Fruit fly (Drosophila melanogaster) whole organism, embryonic: ENCODE results near the gene CG32700.

ENCODE experiments used
- Asciz ChIP-seq: fragments of 200-800 bp; sonication (Bioruptor generic); optimal IDR thresholded peaks from 2 replicates; lab custom pipeline; 2017; ENCODE audit warnings: missing biosample characterization, mild to moderate bottlenecking, missing genetic modification characterization, missing genetic modification reagents
- Bgb ChIP-seq: fragments of 200-800 bp; sonication (Bioruptor generic); IDR thresholded peaks from 2 replicates; pipeline ENCODE4 v1.3.6; 2022; ENCODE audit warnings: missing biosample characterization, missing genetic modification characterization; ENCODE audit not compliant: partially characterized antibody
- C15 ChIP-seq: fragments of 200-800 bp; sonication (Bioruptor generic); IDR thresholded peaks from 3 replicates; pipeline ENCODE4 v1.3.6; 2022; ENCODE audit warnings: missing biosample characterization, missing genetic modification characterization
- CG10321 ChIP-seq: fragments of 200-800 bp; sonication (Bioruptor generic); IDR thresholded peaks from 2 replicates; pipeline ENCODE4 v1.3.6; 2022; ENCODE audit warnings: missing biosample characterization, missing genetic modification characterization
- CG12155 ChIP-seq: fragments of 200-800 bp; sonication (Bioruptor generic); optimal IDR thresholded peaks from 3 replicates; lab custom pipeline; 2016; ENCODE audit warnings: missing biosample characterization, missing genetic modification characterization
- CG13775 ChIP-seq: fragments of 200-800 bp; sonication (Bioruptor generic); optimal IDR thresholded peaks from 3 replicates; lab custom pipeline; 2017; ENCODE audit warnings: missing biosample characterization, mild to moderate bottlenecking, missing genetic modification characterization
- CG17385 ChIP-seq: fragments of 200-800 bp; sonication (Bioruptor generic); optimal IDR thresholded peaks from 3 replicates; lab custom pipeline; 2018; ENCODE audit warnings: missing biosample characterization, mild to moderate bottlenecking, missing genetic modification characterization
- CG18011 ChIP-seq: fragments of 200-800 bp; sonication (Bioruptor generic); optimal IDR thresholded peaks from 2 replicates; lab custom pipeline; 2017; ENCODE audit warnings: missing biosample characterization, missing genetic modification characterization, mild to moderate bottlenecking, moderate library complexity, missing genotype
- CG1832 ChIP-seq: fragments of 200-800 bp; sonication (Bioruptor generic); optimal IDR thresholded peaks from 2 replicates; lab custom pipeline; 2017; ENCODE audit warnings: missing biosample characterization, mild to moderate bottlenecking, missing genetic modification characterization, inconsistent platforms
- CG18599 ChIP-seq: fragments of 200-800 bp; sonication (Bioruptor generic); optimal IDR thresholded peaks from 3 replicates; lab custom pipeline; 2017; ENCODE audit warnings: missing biosample characterization, missing genetic modification characterization, mild to moderate bottlenecking, moderate library complexity, missing genetic modification reagents
- CG18619 ChIP-seq: fragments of 200-800 bp; sonication (Bioruptor generic); optimal IDR thresholded peaks from 3 replicates; lab custom pipeline; 2017; ENCODE audit warnings: missing biosample characterization, mild to moderate bottlenecking, missing genetic modification characterization
- CG32767 ChIP-seq: fragments of 200-800 bp; sonication (Bioruptor generic); IDR thresholded peaks from 2 replicates; pipeline ENCODE4 v1.3.6; 2022; ENCODE audit warnings: missing biosample characterization, missing genetic modification characterization
- CG4282 ChIP-seq: fragments of 200-800 bp; sonication (Bioruptor generic); optimal IDR thresholded peaks from 2 replicates; lab custom pipeline; 2016; ENCODE audit warnings: missing biosample characterization, missing genetic modification characterization
- CG5245 ChIP-seq: fragments of 200-800 bp; sonication (Bioruptor generic); optimal IDR thresholded peaks from 3 replicates; lab custom pipeline; 2016; ENCODE audit warnings: missing biosample characterization, missing genetic modification characterization
- CG8478 ChIP-seq: fragments of >200 bp; optimal IDR thresholded peaks from 2 replicates; lab custom pipeline; 2018
- CG8924 ChIP-seq: fragments of 200-800 bp; optimal IDR thresholded peaks from 3 replicates; lab custom pipeline; 2019; ENCODE audit warnings: missing biosample characterization, mild to moderate bottlenecking, missing genetic modification characterization, moderate library complexity
- CoRest ChIP-seq: fragments of 200-800 bp; sonication (Bioruptor generic); optimal IDR thresholded peaks from 3 replicates; lab custom pipeline; 2018; ENCODE audit warnings: missing biosample characterization, mild to moderate bottlenecking, missing genetic modification characterization, moderate library complexity
- Doc3 ChIP-seq: fragments of 200-800 bp; sonication (Bioruptor generic); IDR thresholded peaks from 3 replicates; pipeline ENCODE4 v1.3.6; 2022; ENCODE audit warnings: missing biosample characterization, missing genetic modification characterization; ENCODE audit not compliant: partially characterized antibody
- Dref ChIP-seq: fragments of 200-800 bp; sonication (Bioruptor generic); IDR thresholded peaks from 2 replicates; pipeline ENCODE4 v1.3.6; 2022; ENCODE audit warnings: missing biosample characterization, missing genetic modification characterization
- Fer3 ChIP-seq: fragments of 200-800 bp; sonication (Bioruptor generic); optimal IDR thresholded peaks from 2 replicates; lab custom pipeline; 2018; ENCODE audit warnings: missing biosample characterization, mild to moderate bottlenecking, missing genetic modification characterization, moderate library complexity
- Hey ChIP-seq: fragments of 200-800 bp; sonication (Bioruptor generic); optimal IDR thresholded peaks from 3 replicates; lab custom pipeline; 2018; ENCODE audit warnings: missing biosample characterization, mild to moderate bottlenecking, missing genetic modification characterization
- Hr3 ChIP-seq: fragments of 200-800 bp; sonication (Bioruptor generic); optimal IDR thresholded peaks from 3 replicates; lab custom pipeline; 2016; ENCODE audit warnings: missing biosample characterization, missing genetic modification characterization
- MESR4 ChIP-seq: fragments of 200-800 bp; sonication (Bioruptor generic); optimal IDR thresholded peaks from 2 replicates; lab custom pipeline; 2018; ENCODE audit warnings: missing biosample characterization, mild to moderate bottlenecking, missing genetic modification characterization, moderate library complexity
- Mad ChIP-seq: fragments of 200-800 bp; sonication (Bioruptor generic); optimal IDR thresholded peaks from 2 replicates; lab custom pipeline; 2016; ENCODE audit warnings: missing biosample characterization, missing genetic modification characterization
- Med ChIP-seq: fragments of 200-800 bp; sonication (Bioruptor generic); peaks from one replicate; lab custom pipeline; 2016; ENCODE audit warnings: missing biosample characterization, missing genetic modification characterization, mild to moderate bottlenecking, inconsistent platforms, moderate library complexity
- Nf-YC ChIP-seq: fragments of 200-800 bp; optimal IDR thresholded peaks from 3 replicates; lab custom pipeline; 2019; ENCODE audit warnings: missing biosample characterization, mild to moderate bottlenecking, missing genetic modification characterization, moderate library complexity
- Oli ChIP-seq: fragments of 200-800 bp; sonication (Bioruptor generic); optimal IDR thresholded peaks from 2 replicates; lab custom pipeline; 2018; ENCODE audit warnings: missing biosample characterization, mild to moderate bottlenecking, missing genetic modification characterization, moderate library complexity
- Poxn ChIP-seq: fragments of 200-800 bp; sonication (Bioruptor generic); IDR thresholded peaks from 2 replicates; pipeline ENCODE4 v1.3.6; 2022; ENCODE audit warnings: missing biosample characterization, missing genetic modification characterization
- Ravus ChIP-seq: fragments of 200-800 bp; sonication (Bioruptor generic); IDR thresholded peaks from 2 replicates; pipeline ENCODE4 v1.3.6; 2022; ENCODE audit warnings: missing biosample characterization, missing genetic modification characterization
- Scr ChIP-seq: fragments of 200-800 bp; sonication (Bioruptor generic); IDR thresholded peaks from 2 replicates; pipeline ENCODE4 v1.3.6; 2022; ENCODE audit warnings: missing biosample characterization, missing genetic modification characterization; ENCODE audit not compliant: partially characterized antibody
- Sin3A ChIP-seq: fragments of >200 bp; optimal IDR thresholded peaks from 2 replicates; lab custom pipeline; 2018
- Sox102F ChIP-seq: fragments of 200-800 bp; sonication (Bioruptor generic); optimal IDR thresholded peaks from 2 replicates; lab custom pipeline; 2018; ENCODE audit warnings: missing biosample characterization, mild to moderate bottlenecking, missing genetic modification characterization, moderate library complexity
- abd-A ChIP-seq: fragments of 200-800 bp; sonication (Bioruptor generic); optimal IDR thresholded peaks from 3 replicates; lab custom pipeline; 2019; ENCODE audit warnings: missing biosample characterization, mild to moderate bottlenecking, missing genetic modification characterization, moderate library complexity
- ara ChIP-seq: fragments of 200-800 bp; sonication (Bioruptor generic); IDR thresholded peaks from 2 replicates; pipeline ENCODE4 v1.3.6; 2022; ENCODE audit warnings: missing biosample characterization, missing genetic modification characterization
- crol ChIP-seq: fragments of 200-800 bp; sonication (Bioruptor generic); IDR thresholded peaks from 2 replicates; pipeline ENCODE4 v1.3.6; 2022; ENCODE audit warnings: missing biosample characterization, missing genetic modification characterization
- ind ChIP-seq: fragments of 200-800 bp; sonication (Bioruptor generic); optimal IDR thresholded peaks from 3 replicates; lab custom pipeline; 2016; ENCODE audit warnings: missing biosample characterization, missing genetic modification characterization
- nerfin-2 ChIP-seq: fragments of 200-800 bp; sonication (Bioruptor generic); IDR thresholded peaks from 2 replicates; pipeline ENCODE4 v1.3.6; 2022; ENCODE audit warnings: missing biosample characterization, missing genetic modification characterization; ENCODE audit not compliant: partially characterized antibody
- nom ChIP-seq: fragments of 200-800 bp; sonication (Bioruptor generic); optimal IDR thresholded peaks from 2 replicates; lab custom pipeline; 2017; ENCODE audit warnings: missing biosample characterization, missing genetic modification characterization, mild to moderate bottlenecking, moderate library complexity, missing genetic modification reagents
- odd ChIP-seq: fragments of 200-800 bp; sonication (Bioruptor generic); optimal IDR thresholded peaks from 2 replicates; lab custom pipeline; 2017; ENCODE audit warnings: missing biosample characterization, mild to moderate bottlenecking, missing genetic modification characterization
- org-1 ChIP-seq: fragments of 200-800 bp; sonication (Bioruptor generic); optimal IDR thresholded peaks from 2 replicates; lab custom pipeline; 2017; ENCODE audit warnings: missing biosample characterization, missing genetic modification characterization
- pan ChIP-seq, 4 experiments: fragments of >200 bp in 3 of 4; fragments of 200-800 bp in 1 of 4; sonication (Bioruptor generic) in 1 of 4; optimal IDR thresholded peaks in 3 of 4; IDR thresholded peaks in 1 of 4; 2 replicates each; pipeline versions ENCODE4 v1.3.6 to Lab custom; 2017 to 2022; ENCODE audit warnings: missing biosample characterization in 2 of 4, missing genetic modification characterization in 2 of 4, mixed read lengths in 1 of 4
- phol ChIP-seq: fragments of 200-800 bp; sonication (Bioruptor generic); optimal IDR thresholded peaks from 3 replicates; lab custom pipeline; 2018; ENCODE audit warnings: missing biosample characterization, mild to moderate bottlenecking, missing genetic modification characterization, moderate library complexity
- pros ChIP-seq: fragments of 200-800 bp; sonication (Bioruptor generic); optimal IDR thresholded peaks from 3 replicates; lab custom pipeline; 2019; ENCODE audit warnings: missing biosample characterization, mild to moderate bottlenecking, missing genetic modification characterization, moderate library complexity
- row ChIP-seq: fragments of 200-800 bp; sonication (Bioruptor generic); IDR thresholded peaks from 3 replicates; pipeline ENCODE4 v1.3.6; 2022; ENCODE audit warnings: missing biosample characterization, missing genetic modification characterization
- sima ChIP-seq: fragments of 200-800 bp; sonication (Bioruptor generic); optimal IDR thresholded peaks from 2 replicates; lab custom pipeline; 2016; ENCODE audit warnings: missing biosample characterization, missing genetic modification characterization
- sna ChIP-seq: fragments of 200-800 bp; sonication (Bioruptor generic); IDR thresholded peaks from 2 replicates; pipeline ENCODE4 v1.3.6; 2022; ENCODE audit warnings: missing biosample characterization, missing genetic modification characterization; ENCODE audit not compliant: partially characterized antibody
- stwl ChIP-seq: fragments of 200-800 bp; sonication (Bioruptor generic); optimal IDR thresholded peaks from 3 replicates; lab custom pipeline; 2018; ENCODE audit warnings: missing biosample characterization, mild to moderate bottlenecking, missing genetic modification characterization, moderate library complexity
- ttk ChIP-seq: fragments of 200-800 bp; sonication (Bioruptor generic); IDR thresholded peaks from 2 replicates; pipeline ENCODE4 v2.1.2; 2022; ENCODE audit warnings: missing biosample characterization, missing genetic modification characterization
- wdn ChIP-seq: fragments of 200-800 bp; sonication (Bioruptor generic); IDR thresholded peaks from 2 replicates; pipeline ENCODE4 v1.3.6; 2022; ENCODE audit warnings: missing biosample characterization, missing genetic modification characterization

Gene CG32700

DNA sequence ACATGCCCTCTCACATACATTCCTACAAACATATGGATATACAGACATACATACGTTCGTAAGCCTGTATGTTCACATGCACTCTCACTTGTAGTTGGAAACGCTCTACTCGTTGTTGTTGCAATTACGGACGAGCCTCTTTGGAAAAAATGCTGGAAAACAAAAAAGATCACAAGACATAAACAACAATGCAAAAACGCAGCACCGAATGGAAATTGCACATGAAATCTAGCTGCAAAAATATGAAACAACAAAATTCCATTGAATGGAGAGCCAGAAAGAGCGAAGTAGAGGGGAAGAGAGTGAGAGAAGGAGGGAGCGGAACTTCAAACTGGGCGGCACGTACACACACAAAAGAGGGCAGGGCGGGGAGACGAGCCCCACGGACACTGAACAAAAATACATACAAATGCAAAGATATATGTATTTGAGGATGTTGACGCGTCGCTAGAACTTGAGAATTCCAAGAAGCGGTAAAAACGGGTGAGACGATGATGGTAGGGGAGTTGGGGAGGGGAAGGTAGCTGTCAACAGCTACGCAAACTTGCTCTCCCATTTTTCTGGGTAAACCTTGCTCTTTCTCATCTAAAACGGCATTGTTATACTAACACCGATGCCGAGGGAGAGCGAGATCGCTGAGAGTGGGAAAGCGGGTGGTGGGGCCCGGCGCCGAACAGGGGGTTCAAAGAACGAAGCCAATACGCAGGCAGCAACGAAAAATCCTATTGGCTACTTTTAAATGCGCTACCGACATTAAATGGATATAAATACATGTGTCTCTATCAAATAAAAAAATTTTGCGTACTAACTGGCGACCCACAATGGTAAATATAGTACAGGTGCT, 33.7 kb upstream of the CG32700 start (continued):
- TF ChIP-seq CG13775: no peak
- no peak for TF ChIP-seq CG17385 (GFP tag; lab: Kevin White, UChicago)
- TF ChIP-seq crol: peak; percentile 99
- no peak for TF ChIP-seq CG18011
- TF ChIP-seq Doc3 (GFP tag; lab: Robert Waterston, UW): no peak
- peak; percentile 46 for TF ChIP-seq ind (GFP tag; lab: Kevin White, UChicago)
- TF ChIP-seq Ravus (GFP tag; lab: Robert Waterston, UW): no peak
- TF ChIP-seq Bgb (GFP tag; lab: Robert Waterston, UW): peak; percentile 48; the same call in 1 of the 2 replicates
- no peak for TF ChIP-seq Fer3 (tag; lab: Kevin White, UChicago)
- TF ChIP-seq Sox102F (GFP tag; lab: Kevin White, UChicago): peak; percentile 36
- TF ChIP-seq Sin3A (lab: Kevin White, UChicago): no peak
- no peak for TF ChIP-seq odd (GFP tag; lab: Kevin White, UChicago)
- TF ChIP-seq Asciz: no peak
- TF ChIP-seq Nf-YC (tag; lab: Kevin White, UChicago): no peak
- TF ChIP-seq Scr: no peak
- TF ChIP-seq stwl (tag; lab: Kevin White, UChicago): no peak
- no peak for TF ChIP-seq CoRest
- TF ChIP-seq nom: peak; percentile 12
- no peak for TF ChIP-seq MESR4
- no peak for TF ChIP-seq sna
- no peak for TF ChIP-seq Mad (GFP tag; lab: Kevin White, UChicago)
- no peak for TF ChIP-seq C15 (GFP tag; lab: Robert Waterston, UW)
- TF ChIP-seq CG5245: no peak
- TF ChIP-seq nerfin-2 (GFP tag; lab: Robert Waterston, UW): no peak
- TF ChIP-seq CG32767 (GFP tag; lab: Robert Waterston, UW): peak; percentile 46; the same call in 1 of the 2 replicates
- TF ChIP-seq phol (tag; lab: Kevin White, UChicago): peak; percentile 20
- TF ChIP-seq ttk (GFP tag; lab: Robert Waterston, UW): peak; percentile 50; the same call in 1 of the 2 replicates
- no peak for TF ChIP-seq CG1832 (GFP tag; lab: Kevin White, UChicago)
- no peak for TF ChIP-seq Hey (tag; lab: Kevin White, UChicago)
- TF ChIP-seq CG18619 (GFP tag; lab: Kevin White, UChicago): no peak
- no peak for TF ChIP-seq pan (optimal IDR thresholded peaks at IDR 0.05; lab: Kevin White, UChicago)
- peak in 1 of 2 experiments; percentile 35 for TF ChIP-seq pan (GFP tag; optimal IDR thresholded peaks at IDR 0.05 in 1 of 2, IDR thresholded peaks at IDR 0.05 in 1 of 2)
- TF ChIP-seq sima (GFP tag; lab: Kevin White, UChicago): no peak
- TF ChIP-seq wdn (GFP tag; lab: Robert Waterston, UW): no peak
- no peak for TF ChIP-seq CG4282 (GFP tag; lab: Kevin White, UChicago)
- no peak for TF ChIP-seq org-1 (GFP tag; lab: Kevin White, UChicago)
- no peak for TF ChIP-seq Poxn
- TF ChIP-seq Dref (GFP tag; lab: Robert Waterston, UW): no peak
- peak; percentile 90 for TF ChIP-seq row (GFP tag; lab: Robert Waterston, UW)
- TF ChIP-seq Oli (tag; lab: Kevin White, UChicago): peak; percentile 70
- TF ChIP-seq CG10321 (GFP tag; lab: Robert Waterston, UW): no peak
- TF ChIP-seq CG8478 (lab: Kevin White, UChicago): no peak
- TF ChIP-seq Hr3 (GFP tag; lab: Kevin White, UChicago): peak; percentile 9
- TF ChIP-seq abd-A (tag; lab: Kevin White, UChicago): peak; percentile 91
- TF ChIP-seq pros (GFP tag; lab: Kevin White, UChicago): peak; percentile 59
- no peak for TF ChIP-seq CG12155
- peak; percentile 48 for TF ChIP-seq CG18599 (GFP tag; lab: Kevin White, UChicago)
- TF ChIP-seq CG8924 (tag; lab: Kevin White, UChicago): no peak
- no peak for TF ChIP-seq ara
- TF ChIP-seq Med (GFP tag; lab: Kevin White, UChicago): peak; percentile 85
